Worm (Caenorhabditis elegans): ENCODE results near the gene F10D2.10.

F10D2.10 gene

ce11 chrV:7110370-7110769 lies 45.6 kb downstream of the F10D2.10 start:
- TF ChIP-seq B0019.2 (GFP tag; conservative IDR thresholded peaks at IDR 0.05) (no peak), lin-40 (tag; optimal IDR thresholded peaks at IDR 0.05) (no peak), mes-4 (tag; optimal IDR thresholded peaks at IDR 0.05) (no peak), chd-7 (tag; optimal IDR thresholded peaks at IDR 0.05) (no peak), attf-5 (GFP tag; optimal IDR thresholded peaks at IDR 0.05) (no peak), T26A5.8 (tag; optimal IDR thresholded peaks at IDR 0.05) (no peak), Y56A3A.18 (GFP tag; IDR thresholded peaks at IDR 0.05) (no peak), cebp-1 (GFP tag; IDR thresholded peaks at IDR 0.05) (no peak), cebp-1 (tag; optimal IDR thresholded peaks at IDR 0.05) (no peak), repo-1 (tag; optimal IDR thresholded peaks at IDR 0.05) (no peak), ceh-100 (GFP tag; IDR thresholded peaks at IDR 0.05) (no peak), F55B11.4 (tag; optimal IDR thresholded peaks at IDR 0.05; ENCODE audit: borderline replicate concordance, insufficient read depth) (no peak), snpc-3.4 (tag; optimal IDR thresholded peaks at IDR 0.05) (no peak)

ce11 chrV:7106499-7107152 lies 49.4 kb downstream of the F10D2.10 start:
- TF ChIP-seq egl-18 (GFP tag; IDR thresholded peaks at IDR 0.05) (0 out of 2 replicates have a peak, but pooled peaks have one; percentile 65), egl-44 (GFP tag; IDR thresholded peaks at IDR 0.05) (no peak), F52B5.7 (tag; optimal IDR thresholded peaks at IDR 0.05) (no peak), C17E4.6 (GFP tag; IDR thresholded peaks at IDR 0.05) (no peak), zfh-2 (GFP tag; conservative IDR thresholded peaks at IDR 0.05) (peak; percentile 67; the same call in 1 of the 2 replicates), lin-54 (GFP tag; optimal IDR thresholded peaks at IDR 0.05) (no peak)

Data from whole organism, young adult.